Fruit fly (Drosophila melanogaster): ENCODE results near the gene CG10097.

dm6 chr3R:12445468-12445867, 49.7 kb upstream of the CG10097 start:
- no peak for TF ChIP-seq Eip75B (GFP tag; optimal IDR thresholded peaks at IDR 0.05)
- no peak for TF ChIP-seq Lpt (GFP tag; optimal IDR thresholded peaks at IDR 0.05)
- no peak for TF ChIP-seq dsx (GFP tag; optimal IDR thresholded peaks at IDR 0.05; ENCODE audit: poor library complexity, severe bottlenecking)
